Worm (Caenorhabditis elegans) whole organism, mixed stage, embryonic: ENCODE measurements around the gene ZK809.5.

ENCODE experiments used
- blmp-1 ChIP-seq: fragments of 150-350 bp; optimal IDR thresholded peaks from 2 replicates; lab custom pipeline; 2014; ENCODE audit warnings: missing biosample characterization, missing genetic modification characterization
- ceh-83 ChIP-seq: fragments of 200-800 bp; sonication (Bioruptor generic); optimal IDR thresholded peaks from 2 replicates; lab custom pipeline; 2018; ENCODE audit warnings: mild to moderate bottlenecking, missing genetic modification characterization, missing compliant biosample characterization
- ces-1 ChIP-seq: fragments of 150-350 bp; optimal IDR thresholded peaks from 2 replicates; lab custom pipeline; 2014; ENCODE audit warnings: missing biosample characterization, missing genetic modification reagents, missing genetic modification characterization
- cnd-1 ChIP-seq: fragments of 200-800 bp; sonication (Bioruptor generic); optimal IDR thresholded peaks from 2 replicates; lab custom pipeline; 2018; ENCODE audit warnings: mild to moderate bottlenecking, missing genetic modification characterization, missing compliant biosample characterization
- elt-1 ChIP-seq: sonication (generic microtip); optimal IDR thresholded peaks from 2 replicates; lab custom pipeline; 2017; ENCODE audit warnings: missing genetic modification characterization, mild to moderate bottlenecking, missing compliant biosample characterization, antibody characterized with exemption, moderate library complexity, borderline replicate concordance; ENCODE audit not compliant: insufficient read depth
- elt-3 ChIP-seq: fragments of 150-350 bp; optimal IDR thresholded peaks from 2 replicates; lab custom pipeline; 2014; ENCODE audit warnings: missing biosample characterization, missing genetic modification characterization
- hlh-1 ChIP-seq: fragments of 150-350 bp; optimal IDR thresholded peaks from 2 replicates; lab custom pipeline; 2014; ENCODE audit warnings: missing biosample characterization, missing genetic modification reagents, missing genetic modification characterization
- lin-32 ChIP-seq: fragments of 200-800 bp; sonication (Bioruptor generic); optimal IDR thresholded peaks from 2 replicates; lab custom pipeline; 2018; ENCODE audit warnings: mild to moderate bottlenecking, missing genetic modification characterization, missing compliant biosample characterization
- mep-1 ChIP-seq: fragments of 150-350 bp; optimal IDR thresholded peaks from 2 replicates; lab custom pipeline; 2017; ENCODE audit warnings: missing biosample characterization, missing genetic modification reagents, missing genetic modification characterization, inconsistent platforms
- mls-2 ChIP-seq: sonication (generic microtip); optimal IDR thresholded peaks from 2 replicates; lab custom pipeline; 2016; ENCODE audit warnings: mild to moderate bottlenecking, missing genetic modification characterization, moderate library complexity, missing compliant biosample characterization
- nhr-2 ChIP-seq: fragments of 150-350 bp; optimal IDR thresholded peaks from 2 replicates; lab custom pipeline; 2014; ENCODE audit warnings: missing biosample characterization, missing genetic modification characterization
- pha-4 ChIP-seq: fragments of 150-350 bp; optimal IDR thresholded peaks from 2 replicates; lab custom pipeline; 2018; ENCODE audit warnings: missing biosample characterization, missing genetic modification reagents, missing genetic modification characterization
- unc-120 ChIP-seq: sonication (generic microtip); optimal IDR thresholded peaks from 2 replicates; lab custom pipeline; 2017; ENCODE audit warnings: missing genetic modification characterization, missing compliant biosample characterization; ENCODE audit not compliant: poor library complexity, severe bottlenecking
- unc-62 ChIP-seq: fragments of 150-350 bp; optimal IDR thresholded peaks from 2 replicates; lab custom pipeline; 2014; ENCODE audit warnings: missing biosample characterization, missing genetic modification reagents, missing genetic modification characterization
- zip-8 ChIP-seq: fragments of 150-350 bp; optimal IDR thresholded peaks from 2 replicates; lab custom pipeline; 2014; ENCODE audit warnings: missing biosample characterization, missing genetic modification characterization

The ZK809.5 gene

DNA sequence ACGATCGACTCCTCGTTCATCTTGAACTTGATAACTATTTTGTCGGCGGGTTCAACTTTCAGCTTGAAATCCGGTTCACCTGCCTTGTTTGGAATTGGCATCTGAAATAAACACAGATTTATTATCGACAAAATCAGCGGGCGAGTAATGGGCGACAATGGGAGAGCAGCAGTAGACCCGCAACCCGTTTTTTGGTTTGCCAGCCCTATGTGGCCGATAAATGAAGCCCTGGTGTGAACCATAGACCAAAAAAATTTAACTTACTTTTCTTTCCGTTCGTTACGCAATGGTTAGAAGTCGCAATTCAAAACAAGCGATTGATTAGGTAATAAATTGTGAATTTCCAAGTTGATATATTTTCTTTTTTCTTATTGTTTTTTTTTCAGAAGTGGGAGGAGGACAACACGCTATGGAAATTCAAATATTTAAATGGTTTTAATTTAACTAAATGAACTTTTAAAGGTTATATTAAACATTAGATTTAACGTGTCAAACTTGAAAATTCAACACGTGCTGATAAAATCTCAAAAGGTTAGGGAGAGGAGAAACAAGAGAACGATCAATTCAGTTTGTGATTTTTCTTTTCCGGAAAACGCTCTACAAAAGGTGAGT is 47.3 kb downstream of the ZK809.5 start, which contains the start of the genes T22B3.3 and alg-3:
Gene T22B3.3, minus strand, starts transcription at position 101 of the 612 bp plus-strand sequence.
Gene alg-3, plus strand, starts transcription at position 562 of the 612 bp plus-strand sequence.
- TF ChIP-seq elt-3 (no peak), pha-4 (tag; lab: Kevin White, UChicago) (no peak), nhr-2 (tag; lab: Kevin White, UChicago) (no peak), mls-2 (no peak), blmp-1 (no peak), unc-120 (tag; lab: Kevin White, UChicago) (no peak), lin-32 (GFP tag; lab: Kevin White, UChicago) (no peak), mep-1 (tag; lab: Kevin White, UChicago) (no peak), elt-1 (tag; lab: Kevin White, UChicago) (no peak), hlh-1 (tag; lab: Kevin White, UChicago) (no peak), ceh-83 (GFP tag; lab: Kevin White, UChicago) (no peak), unc-62 (GFP tag; lab: Kevin White, UChicago) (no peak), cnd-1 (no peak), zip-8 (tag; lab: Kevin White, UChicago) (no peak), ces-1 (GFP tag; lab: Kevin White, UChicago) (no peak)
